Fruit fly (Drosophila melanogaster) Kc167 (cell line): ENCODE measurements around the gene Helz.

Source experiments
- Myc ChIP-seq: fragments of >200 bp; optimal IDR thresholded peaks from 2 replicates; lab custom pipeline; 2017; ENCODE audit warnings: missing external identifiers
- Sin3A ChIP-seq: fragments of >200 bp; optimal IDR thresholded peaks from 2 replicates; lab custom pipeline; 2018; ENCODE audit warnings: missing external identifiers
- h ChIP-seq: fragments of >200 bp; optimal IDR thresholded peaks from 3 replicates; lab custom pipeline; 2018; ENCODE audit warnings: missing external identifiers
- psq ChIP-seq: fragments of >200 bp; optimal IDR thresholded peaks from 2 replicates; lab custom pipeline; 2017; ENCODE audit warnings: missing external identifiers
- ttk ChIP-seq: sonication (Bioruptor generic); optimal IDR thresholded peaks from 2 replicates; lab custom pipeline; 2017; ENCODE audit warnings: missing external identifiers

- TF ChIP-seq Myc = no peak
- TF ChIP-seq ttk (lab: Kevin White, UChicago) = no peak
- no peak for TF ChIP-seq h (lab: Kevin White, UChicago)
- no peak for TF ChIP-seq psq (lab: Kevin White, UChicago)
- TF ChIP-seq Sin3A (lab: Kevin White, UChicago) = no peak
Observed at dm6 chr3L:14759097-14759795, 30.5 kb upstream of the Helz start.
